Fruit fly (Drosophila melanogaster) whole organism, embryonic: ENCODE measurements around the gene CtBP.
A peak's percentile ranks its signal among the peaks of the same experiment; 100 is the strongest.

ENCODE experiments used
- Ada2b ChIP-seq: fragments of 200-800 bp; sonication (Bioruptor generic); IDR thresholded peaks from 2 replicates; pipeline ENCODE4 v1.3.6; 2022; ENCODE audit warnings: missing biosample characterization, missing genetic modification characterization
- Adf1 ChIP-seq: fragments of 200-800 bp; sonication (Bioruptor generic); IDR thresholded peaks from 2 replicates; pipeline ENCODE4 v1.3.6; 2022; ENCODE audit warnings: missing biosample characterization, missing genetic modification characterization
- Antp ChIP-seq: fragments of 200-800 bp; sonication (Bioruptor generic); optimal IDR thresholded peaks from 3 replicates; lab custom pipeline; 2016; ENCODE audit warnings: missing biosample characterization, missing genetic modification characterization
- Atf3 ChIP-seq: fragments of 200-800 bp; sonication (Bioruptor generic); optimal IDR thresholded peaks from 3 replicates; lab custom pipeline; 2016; ENCODE audit warnings: missing biosample characterization, missing genetic modification characterization
- CG10462 ChIP-seq: fragments of 200-800 bp; sonication (Bioruptor generic); optimal IDR thresholded peaks from 2 replicates; lab custom pipeline; 2016; ENCODE audit warnings: missing biosample characterization, missing genetic modification characterization
- CG13424 ChIP-seq: fragments of 200-800 bp; sonication (Bioruptor generic); optimal IDR thresholded peaks from 2 replicates; lab custom pipeline; 2019; ENCODE audit warnings: missing biosample characterization, mild to moderate bottlenecking, missing genetic modification characterization, moderate library complexity
- CG13775 ChIP-seq: fragments of 200-800 bp; sonication (Bioruptor generic); optimal IDR thresholded peaks from 3 replicates; lab custom pipeline; 2017; ENCODE audit warnings: missing biosample characterization, mild to moderate bottlenecking, missing genetic modification characterization
- CG14667 ChIP-seq: fragments of 200-800 bp; sonication (Bioruptor generic); IDR thresholded peaks from 2 replicates; pipeline ENCODE4 v1.3.6; 2022; ENCODE audit warnings: missing biosample characterization, missing genetic modification characterization
- CG18262 ChIP-seq: fragments of 200-800 bp; optimal IDR thresholded peaks from 3 replicates; lab custom pipeline; 2019; ENCODE audit warnings: missing biosample characterization, mild to moderate bottlenecking, missing genetic modification characterization, moderate library complexity
- CG2116 ChIP-seq: fragments of 200-800 bp; sonication (Bioruptor generic); optimal IDR thresholded peaks from 3 replicates; lab custom pipeline; 2018; ENCODE audit warnings: missing biosample characterization, mild to moderate bottlenecking, missing genetic modification characterization
- CG4282 ChIP-seq: fragments of 200-800 bp; sonication (Bioruptor generic); optimal IDR thresholded peaks from 2 replicates; lab custom pipeline; 2016; ENCODE audit warnings: missing biosample characterization, missing genetic modification characterization
- CG9215 ChIP-seq: fragments of 200-800 bp; sonication (Bioruptor generic); IDR thresholded peaks from 2 replicates; pipeline ENCODE4 v1.3.6; 2022; ENCODE audit warnings: missing biosample characterization, missing genetic modification characterization
- CG9727 ChIP-seq: fragments of 200-800 bp; sonication (Bioruptor generic); optimal IDR thresholded peaks from 3 replicates; lab custom pipeline; 2017; ENCODE audit warnings: missing biosample characterization, mild to moderate bottlenecking, missing genetic modification characterization
- CoRest ChIP-seq: fragments of 200-800 bp; sonication (Bioruptor generic); optimal IDR thresholded peaks from 3 replicates; lab custom pipeline; 2018; ENCODE audit warnings: missing biosample characterization, mild to moderate bottlenecking, missing genetic modification characterization, moderate library complexity
- Deaf1 ChIP-seq: fragments of 200-800 bp; optimal IDR thresholded peaks from 3 replicates; lab custom pipeline; 2019; ENCODE audit warnings: missing biosample characterization, mild to moderate bottlenecking, missing genetic modification characterization, moderate library complexity
- Dp ChIP-seq: fragments of 200-800 bp; sonication (Bioruptor generic); optimal IDR thresholded peaks from 2 replicates; lab custom pipeline; 2018; ENCODE audit warnings: missing biosample characterization, mild to moderate bottlenecking, missing genetic modification characterization, moderate library complexity
- Eip74EF ChIP-seq, 2 experiments: fragments of 200-800 bp in 1 of 2; fragments of >200 bp in 1 of 2; sonication (Bioruptor generic) in 1 of 2; optimal IDR thresholded peaks; 2 replicates each; lab custom pipeline; 2017 to 2019; ENCODE audit warnings: missing biosample characterization in 2 of 2, missing genetic modification characterization in 2 of 2, mild to moderate bottlenecking in 1 of 2, moderate library complexity in 1 of 2
- Fer3 ChIP-seq: fragments of 200-800 bp; sonication (Bioruptor generic); optimal IDR thresholded peaks from 2 replicates; lab custom pipeline; 2018; ENCODE audit warnings: missing biosample characterization, mild to moderate bottlenecking, missing genetic modification characterization, moderate library complexity
- Gug ChIP-seq: fragments of 200-800 bp; sonication (Bioruptor generic); IDR thresholded peaks from 4 replicates; pipeline ENCODE4 v1.3.6; 2022; ENCODE audit warnings: missing biosample characterization, missing genetic modification characterization
- Hey ChIP-seq: fragments of 200-800 bp; sonication (Bioruptor generic); optimal IDR thresholded peaks from 3 replicates; lab custom pipeline; 2018; ENCODE audit warnings: missing biosample characterization, mild to moderate bottlenecking, missing genetic modification characterization
- HmgD ChIP-seq: fragments of 200-800 bp; sonication (Bioruptor generic); optimal IDR thresholded peaks from 3 replicates; lab custom pipeline; 2016; ENCODE audit warnings: missing biosample characterization, missing genetic modification characterization
- Hr78 ChIP-seq, 2 experiments: fragments of 200-800 bp in 1 of 2; fragments of >200 bp in 1 of 2; sonication (Bioruptor generic) in 1 of 2; optimal IDR thresholded peaks; 2 replicates each; lab custom pipeline; 2017 to 2019; ENCODE audit warnings: missing biosample characterization in 2 of 2, missing genetic modification characterization in 2 of 2, mild to moderate bottlenecking in 1 of 2, moderate library complexity in 1 of 2
- MBD-R2 ChIP-seq: fragments of 200-800 bp; sonication (Bioruptor generic); IDR thresholded peaks from 2 replicates; pipeline ENCODE4 v1.3.6; 2022; ENCODE audit warnings: missing biosample characterization, missing genetic modification characterization
- Sry-δ ChIP-seq: fragments of 200-800 bp; sonication (Bioruptor generic); optimal IDR thresholded peaks from 2 replicates; lab custom pipeline; 2016; ENCODE audit warnings: missing biosample characterization, missing genetic modification characterization
- chinmo ChIP-seq: fragments of 200-800 bp; sonication (Bioruptor generic); IDR thresholded peaks from 4 replicates; pipeline ENCODE4 v1.3.6; 2022; ENCODE audit warnings: missing biosample characterization, missing genetic modification characterization; ENCODE audit not compliant: partially characterized antibody
- ci ChIP-seq: fragments of 200-800 bp; sonication (Bioruptor generic); IDR thresholded peaks from 3 replicates; pipeline ENCODE4 v1.3.6; 2022; ENCODE audit warnings: missing biosample characterization, missing genetic modification characterization
- crol ChIP-seq: fragments of 200-800 bp; sonication (Bioruptor generic); IDR thresholded peaks from 2 replicates; pipeline ENCODE4 v1.3.6; 2022; ENCODE audit warnings: missing biosample characterization, missing genetic modification characterization
- fd102C ChIP-seq: fragments of 200-800 bp; sonication (Bioruptor generic); optimal IDR thresholded peaks from 2 replicates; lab custom pipeline; 2018; ENCODE audit warnings: missing biosample characterization, mild to moderate bottlenecking, missing genetic modification characterization, moderate library complexity
- gcm2 ChIP-seq: fragments of 200-800 bp; sonication (Bioruptor generic); optimal IDR thresholded peaks from 2 replicates; lab custom pipeline; 2016; ENCODE audit warnings: missing biosample characterization, missing genetic modification characterization
- jing ChIP-seq: fragments of 200-800 bp; sonication (Bioruptor generic); optimal IDR thresholded peaks from 2 replicates; lab custom pipeline; 2018; ENCODE audit warnings: missing biosample characterization, mild to moderate bottlenecking, missing genetic modification characterization
- kah ChIP-seq: fragments of 200-800 bp; sonication (Bioruptor generic); optimal IDR thresholded peaks from 2 replicates; lab custom pipeline; 2018; ENCODE audit warnings: missing biosample characterization, mild to moderate bottlenecking, missing genetic modification characterization
- kay ChIP-seq: fragments of 200-800 bp; sonication (Bioruptor generic); optimal IDR thresholded peaks from 2 replicates; lab custom pipeline; 2016; ENCODE audit warnings: missing biosample characterization, missing genetic modification characterization
- klu ChIP-seq: fragments of 200-800 bp; sonication (Bioruptor generic); IDR thresholded peaks from 2 replicates; pipeline ENCODE4 v1.3.6; 2022; ENCODE audit warnings: missing biosample characterization, missing genetic modification characterization
- knrl ChIP-seq: fragments of 200-800 bp; sonication (Bioruptor generic); IDR thresholded peaks from 3 replicates; pipeline ENCODE4 v1.3.6; 2022; ENCODE audit warnings: missing biosample characterization, missing genetic modification characterization; ENCODE audit not compliant: partially characterized antibody
- lov ChIP-seq, 2 experiments: fragments of 200-800 bp in 1 of 2; fragments of >200 bp in 1 of 2; sonication (Bioruptor generic) in 1 of 2; IDR thresholded peaks in 1 of 2; optimal IDR thresholded peaks in 1 of 2; 2 replicates in 1 of 2; 3 replicates in 1 of 2; pipeline versions ENCODE4 v1.3.6 to Lab custom; 2017 to 2022; ENCODE audit warnings: missing biosample characterization in 1 of 2, missing genetic modification characterization in 1 of 2
- luna ChIP-seq: fragments of 200-800 bp; sonication (Bioruptor generic); optimal IDR thresholded peaks from 2 replicates; lab custom pipeline; 2016; ENCODE audit warnings: missing biosample characterization, missing genetic modification characterization
- mirr ChIP-seq: fragments of 200-800 bp; sonication (Bioruptor generic); optimal IDR thresholded peaks from 3 replicates; lab custom pipeline; 2018; ENCODE audit warnings: missing biosample characterization, mild to moderate bottlenecking, missing genetic modification characterization
- oc ChIP-seq: fragments of 200-800 bp; sonication (Bioruptor generic); optimal IDR thresholded peaks from 2 replicates; lab custom pipeline; 2018; ENCODE audit warnings: missing biosample characterization, mild to moderate bottlenecking, missing genetic modification characterization, moderate library complexity
- pho ChIP-seq: fragments of 200-800 bp; sonication (Bioruptor generic); optimal IDR thresholded peaks from 2 replicates; lab custom pipeline; 2016; ENCODE audit warnings: missing biosample characterization, missing genetic modification characterization
- prd ChIP-seq, 3 experiments: fragments of >200 bp in 2 of 3; fragments of 200-800 bp in 1 of 3; sonication (Bioruptor generic) in 1 of 3; optimal IDR thresholded peaks in 2 of 3; IDR thresholded peaks in 1 of 3; 2 replicates in 2 of 3; 3 replicates in 1 of 3; pipeline versions ENCODE4 v1.3.6 to Lab custom; 2017 to 2022; ENCODE audit warnings: missing biosample characterization in 1 of 3, missing genetic modification characterization in 1 of 3
- row ChIP-seq: fragments of 200-800 bp; sonication (Bioruptor generic); IDR thresholded peaks from 3 replicates; pipeline ENCODE4 v1.3.6; 2022; ENCODE audit warnings: missing biosample characterization, missing genetic modification characterization
- sisA ChIP-seq: fragments of 200-800 bp; sonication (Bioruptor generic); IDR thresholded peaks from 2 replicates; pipeline ENCODE4 v1.3.6; 2022; ENCODE audit warnings: missing biosample characterization, missing genetic modification characterization
- slbo ChIP-seq: fragments of 200-800 bp; sonication (Bioruptor generic); IDR thresholded peaks from 2 replicates; pipeline ENCODE4 v1.3.6; 2022; ENCODE audit warnings: missing biosample characterization, missing genetic modification characterization
- tgo ChIP-seq: fragments of 200-800 bp; sonication (Bioruptor generic); IDR thresholded peaks from 3 replicates; pipeline ENCODE4 v1.3.6; 2022; ENCODE audit warnings: missing biosample characterization, missing genetic modification characterization
- ttk ChIP-seq: fragments of 200-800 bp; sonication (Bioruptor generic); IDR thresholded peaks from 2 replicates; pipeline ENCODE4 v2.1.2; 2022; ENCODE audit warnings: missing biosample characterization, missing genetic modification characterization
- vvl ChIP-seq: fragments of 200-800 bp; sonication (Bioruptor generic); IDR thresholded peaks from 2 replicates; pipeline ENCODE4 v1.3.6; 2022; ENCODE audit warnings: missing biosample characterization, missing genetic modification characterization
- zfh1 ChIP-seq: fragments of 200-800 bp; sonication (Bioruptor generic); IDR thresholded peaks from 3 replicates; pipeline ENCODE4 v1.3.6; 2022; ENCODE audit warnings: missing biosample characterization, missing genetic modification characterization

CtBP gene

dm6 chr3R:13063746-13064592, 52.5 kb downstream of the CtBP start (continued):
- TF ChIP-seq prd (optimal IDR thresholded peaks at IDR 0.05; lab: Kevin White, UChicago) (no peak), prd (GFP tag; IDR thresholded peaks at IDR 0.05; lab: Robert Waterston, UW) (peak; percentile 36; the same call in 2 of the 3 replicates), kay (no peak), Adf1 (GFP tag; lab: Robert Waterston, UW) (peak; percentile 60), CG4282 (GFP tag; lab: Kevin White, UChicago) (peak; percentile 53), gcm2 (GFP tag; lab: Kevin White, UChicago) (peak; percentile 8), sisA (peak; percentile 33; the same call in 1 of the 2 replicates), CG18262 (tag; lab: Kevin White, UChicago) (peak; percentile 7), Antp (no peak), Dp (GFP tag; lab: Kevin White, UChicago) (no peak), Hr78 (GFP tag; optimal IDR thresholded peaks at IDR 0.05; lab: Kevin White, UChicago) (peak in 1 of 2 experiments; percentile 63), Gug (GFP tag; lab: Robert Waterston, UW) (peak; percentile 34; the same call in 1 of the 4 replicates), tgo (GFP tag; lab: Robert Waterston, UW) (peak; percentile 32; the same call in 1 of the 3 replicates), CG9215 (no peak), Atf3 (no peak), Fer3 (tag; lab: Kevin White, UChicago) (no peak), luna (no peak), Sry-δ (peak; percentile 3), vvl (GFP tag; lab: Robert Waterston, UW) (0 out of 2 replicates have a peak, but pooled peaks have one; percentile 15), kah (GFP tag; lab: Kevin White, UChicago) (peak; percentile 45), CG13424 (tag; lab: Kevin White, UChicago) (peak; percentile 3), CG9727 (GFP tag; lab: Kevin White, UChicago) (peak; percentile 48), MBD-R2 (GFP tag; lab: Robert Waterston, UW) (peak; percentile 28; the same call in 1 of the 2 replicates), klu (peak; percentile 30; the same call in 1 of the 2 replicates), oc (tag; lab: Kevin White, UChicago) (peak; percentile 53), CG14667 (no peak), Eip74EF (GFP tag; optimal IDR thresholded peaks at IDR 0.05; lab: Kevin White, UChicago) (peak in 1 of 2 experiments; percentile 86), fd102C (peak; percentile 5), ci (GFP tag; lab: Robert Waterston, UW) (0 out of 3 replicates have a peak, but pooled peaks have one; percentile 42), mirr (GFP tag; lab: Kevin White, UChicago) (peak; percentile 62), slbo (GFP tag; lab: Robert Waterston, UW) (no peak), knrl (peak; percentile 43; the same call in 2 of the 3 replicates), chinmo (GFP tag; lab: Robert Waterston, UW) (0 out of 4 replicates have a peak, but pooled peaks have one; percentile 71), CoRest (tag; lab: Kevin White, UChicago) (peak; percentile 83), Deaf1 (tag; lab: Kevin White, UChicago) (peak; percentile 49), Ada2b (GFP tag; lab: Robert Waterston, UW) (peak; percentile 36; the same call in 1 of the 2 replicates), CG2116 (GFP tag; lab: Kevin White, UChicago) (peak; percentile 10), lov (optimal IDR thresholded peaks at IDR 0.05; lab: Kevin White, UChicago) (no peak), lov (GFP tag; IDR thresholded peaks at IDR 0.05; lab: Robert Waterston, UW) (no peak), Hey (peak; percentile 7), jing (GFP tag; lab: Kevin White, UChicago) (peak; percentile 19), ttk (GFP tag; lab: Robert Waterston, UW) (peak; percentile 85), row (GFP tag; lab: Robert Waterston, UW) (peak; percentile 73), zfh1 (0 out of 3 replicates have a peak, but pooled peaks have one; percentile 33), pho (no peak), crol (peak; percentile 98), CG13775 (peak; percentile 19), CG10462 (GFP tag; lab: Kevin White, UChicago) (no peak), HmgD (GFP tag; lab: Kevin White, UChicago) (peak; percentile 64)
